Fruit fly (Drosophila melanogaster): Measurements from ENCODE around the gene CG3609.

Gene CG3609

dm6 chr2L:2376418-2376702, 1.9 kb upstream of the CG3609 start:
- no peak for TF ChIP-seq Pif1B (GFP tag; optimal IDR thresholded peaks at IDR 0.05)
- peak; percentile 94 for TF ChIP-seq EcR (GFP tag; optimal IDR thresholded peaks at IDR 0.05)

DNA sequence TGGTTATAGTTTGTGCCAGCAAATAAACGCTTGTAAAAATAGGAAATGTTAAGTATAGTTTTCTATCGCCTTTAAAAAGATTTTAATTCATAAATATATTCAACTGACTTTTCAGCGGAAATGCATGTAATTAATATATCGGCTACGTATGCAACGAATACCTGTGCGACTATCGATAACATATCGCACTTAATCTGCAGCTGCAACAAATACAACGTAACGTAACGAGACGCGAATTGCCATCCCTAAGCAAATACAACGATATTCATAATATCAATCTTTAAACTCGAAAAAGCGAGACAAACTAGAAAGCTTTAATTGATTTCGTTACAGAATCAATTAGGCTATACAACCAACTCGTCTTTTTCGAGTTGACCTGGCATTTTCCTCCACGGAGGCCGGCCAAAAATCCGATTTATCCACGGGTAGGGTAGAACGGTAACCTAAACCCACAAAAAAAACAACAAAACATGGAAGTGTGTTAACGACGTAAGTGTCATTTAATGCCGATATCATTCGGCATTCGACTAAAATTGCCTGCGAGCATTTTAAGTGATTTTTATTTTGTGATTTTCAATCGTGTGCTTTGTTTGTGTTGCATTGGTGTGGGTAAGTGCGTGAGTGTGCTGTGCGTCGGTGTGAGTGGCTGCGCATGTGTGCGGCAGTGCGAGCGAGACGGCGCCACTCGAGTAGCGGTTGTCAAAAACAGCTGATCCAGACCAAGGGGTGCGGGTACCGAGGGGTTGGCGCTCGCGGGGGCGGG, 1.4 kb upstream of the CG3609 start, which contains the start of gene Atxn7:
Gene Atxn7, plus strand, starts transcription at position 187 of the 763 bp plus-strand sequence.
- TF ChIP-seq Ets98B (GFP tag; IDR thresholded peaks at IDR 0.05) (peak; percentile 60), CG8301 (tag; optimal IDR thresholded peaks at IDR 0.05) (peak; percentile 4), gl (tag; optimal IDR thresholded peaks at IDR 0.05) (no peak), CG9948 (tag; optimal IDR thresholded peaks at IDR 0.05) (no peak), D1 (tag; optimal IDR thresholded peaks at IDR 0.05) (no peak), CG10348 (GFP tag; IDR thresholded peaks at IDR 0.05) (no peak), fd96Ca (GFP tag; IDR thresholded peaks at IDR 0.05) (peak; percentile 59; the same call in 2 of the 3 replicates), CG13204 (GFP tag; optimal IDR thresholded peaks at IDR 0.05) (peak; percentile 17), CG4496 (GFP tag; IDR thresholded peaks at IDR 0.05) (peak; percentile 74; the same call in 2 of the 3 replicates), Pif1B (GFP tag; optimal IDR thresholded peaks at IDR 0.05) (peak; percentile 2), rn (GFP tag; IDR thresholded peaks at IDR 0.05) (no peak), CG17806 (tag; optimal IDR thresholded peaks at IDR 0.05) (peak; percentile 1), CG15710 (tag; optimal IDR thresholded peaks at IDR 0.05) (peak; percentile 43), CG14655 (GFP tag; optimal IDR thresholded peaks at IDR 0.05) (peak; percentile 13), CG34367 (tag; optimal IDR thresholded peaks at IDR 0.05) (peak; percentile 65), EcR (GFP tag; optimal IDR thresholded peaks at IDR 0.05) (no peak), CG12605 (GFP tag; IDR thresholded peaks at IDR 0.05) (peak; percentile 84), CG8159 (tag; optimal IDR thresholded peaks at IDR 0.05) (peak; percentile 29), CG32121 (GFP tag; IDR thresholded peaks at IDR 0.05) (peak; percentile 66; the same call in 1 of the 2 replicates), Pif1A (GFP tag; optimal IDR thresholded peaks at IDR 0.05) (peak; percentile 67), Snoo (tag; optimal IDR thresholded peaks at IDR 0.05) (peak; percentile 80)

DNA sequence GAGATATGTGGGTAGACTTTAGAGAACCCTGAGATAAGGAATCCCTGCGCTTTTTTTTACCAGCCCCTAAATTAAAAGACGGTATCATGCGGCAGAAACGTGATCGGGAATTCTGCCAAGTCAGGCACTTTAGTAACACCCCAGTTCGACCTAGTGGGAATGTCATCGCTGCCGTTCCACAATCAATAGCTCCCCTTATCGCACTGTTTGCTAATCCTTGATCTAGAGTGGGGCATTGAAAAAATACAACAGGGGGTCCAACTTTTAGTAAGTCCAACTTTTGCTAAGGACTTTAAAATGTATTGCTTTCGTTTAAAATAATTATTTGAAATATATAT, 2.3 kb downstream of the CG3609 start:
- TF ChIP-seq CG34367 (tag; optimal IDR thresholded peaks at IDR 0.05) = no peak
- no peak for TF ChIP-seq Ets98B (GFP tag; IDR thresholded peaks at IDR 0.05)
- no peak for TF ChIP-seq CG32121 (GFP tag; IDR thresholded peaks at IDR 0.05)
- no peak for TF ChIP-seq CG10348 (GFP tag; IDR thresholded peaks at IDR 0.05)
- no peak for TF ChIP-seq CG4496 (GFP tag; IDR thresholded peaks at IDR 0.05)

DNA sequence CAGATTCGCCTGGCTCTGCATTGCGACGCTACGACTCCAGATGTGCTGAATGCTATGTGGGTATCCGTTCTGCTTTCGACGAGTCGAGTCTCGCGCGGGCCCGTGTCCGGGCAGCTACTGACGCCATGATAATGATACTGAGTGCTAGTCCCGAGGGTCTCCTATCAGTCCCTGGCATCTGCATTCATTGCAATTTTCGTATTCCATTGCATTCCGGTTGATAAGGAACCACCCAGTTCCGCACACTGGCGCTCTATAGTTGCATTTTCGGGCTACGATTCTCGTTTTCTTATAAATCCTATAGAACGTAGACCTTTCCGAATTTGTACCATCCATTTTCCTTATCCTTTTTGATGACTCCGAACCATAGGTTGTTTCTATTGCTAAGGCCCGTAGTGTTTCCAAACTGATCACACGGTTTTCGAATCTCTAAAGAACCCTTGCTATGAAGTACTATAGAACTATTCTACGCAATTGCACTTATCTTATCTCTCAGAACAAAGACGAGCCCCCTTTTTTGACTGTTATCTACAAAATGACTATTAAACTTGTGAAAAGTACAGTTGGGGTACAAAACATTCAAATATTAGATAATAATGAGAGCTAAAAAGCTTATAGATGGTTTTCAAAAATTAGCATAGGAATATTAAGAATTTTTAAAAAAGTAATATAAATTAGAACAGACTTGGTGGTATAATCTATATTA, 2.9 kb downstream of the CG3609 start, which contains the start of gene CG3597:
Gene CG3597, minus strand, starts transcription at position 119 of the 706 bp plus-strand sequence.
- TF ChIP-seq CG4496 (GFP tag; IDR thresholded peaks at IDR 0.05) (no peak), Snoo (tag; optimal IDR thresholded peaks at IDR 0.05) (no peak), D1 (tag; optimal IDR thresholded peaks at IDR 0.05) (no peak), Pif1B (GFP tag; optimal IDR thresholded peaks at IDR 0.05) (no peak), CG14655 (GFP tag; optimal IDR thresholded peaks at IDR 0.05) (no peak), gl (tag; optimal IDR thresholded peaks at IDR 0.05) (no peak), CG10348 (GFP tag; IDR thresholded peaks at IDR 0.05) (no peak), CG34367 (tag; optimal IDR thresholded peaks at IDR 0.05) (no peak), CG32121 (GFP tag; IDR thresholded peaks at IDR 0.05) (no peak), rn (GFP tag; IDR thresholded peaks at IDR 0.05) (no peak), CG17806 (tag; optimal IDR thresholded peaks at IDR 0.05) (no peak), Pif1A (GFP tag; optimal IDR thresholded peaks at IDR 0.05) (no peak), CG13204 (GFP tag; optimal IDR thresholded peaks at IDR 0.05) (no peak)

- TF ChIP-seq CG15710 (tag; optimal IDR thresholded peaks at IDR 0.05) = no peak
- TF ChIP-seq CG9948 (tag; optimal IDR thresholded peaks at IDR 0.05) = no peak
- no peak for TF ChIP-seq CG13204 (GFP tag; optimal IDR thresholded peaks at IDR 0.05)
- TF ChIP-seq EcR (GFP tag; optimal IDR thresholded peaks at IDR 0.05) = no peak
- no peak for TF ChIP-seq D1 (tag; optimal IDR thresholded peaks at IDR 0.05)
- TF ChIP-seq rn (GFP tag; IDR thresholded peaks at IDR 0.05) = no peak
These were observed 4.1 kb downstream of the CG3609 start for dm6 chr2L:2370352-2370751.

- TF ChIP-seq rn (GFP tag; IDR thresholded peaks at IDR 0.05) (no peak), EcR (GFP tag; optimal IDR thresholded peaks at IDR 0.05) (no peak), CG12605 (GFP tag; IDR thresholded peaks at IDR 0.05) (no peak), Ets98B (GFP tag; IDR thresholded peaks at IDR 0.05) (no peak; the same call in 1 of the 2 replicates), CG13204 (GFP tag; optimal IDR thresholded peaks at IDR 0.05) (no peak), D1 (tag; optimal IDR thresholded peaks at IDR 0.05) (no peak), CG4496 (GFP tag; IDR thresholded peaks at IDR 0.05) (no peak), fd96Ca (GFP tag; IDR thresholded peaks at IDR 0.05) (peak; percentile 12; the same call in 1 of the 3 replicates), CG10348 (GFP tag; IDR thresholded peaks at IDR 0.05) (no peak), CG17806 (tag; optimal IDR thresholded peaks at IDR 0.05) (peak; percentile 28), CG8159 (tag; optimal IDR thresholded peaks at IDR 0.05) (peak; percentile 51), CG8301 (tag; optimal IDR thresholded peaks at IDR 0.05) (peak; percentile 20), CG14655 (GFP tag; optimal IDR thresholded peaks at IDR 0.05) (peak; percentile 38), Pif1B (GFP tag; optimal IDR thresholded peaks at IDR 0.05) (peak; percentile 25), Snoo (tag; optimal IDR thresholded peaks at IDR 0.05) (no peak), Pif1A (GFP tag; optimal IDR thresholded peaks at IDR 0.05) (peak; percentile 35), CG32121 (GFP tag; IDR thresholded peaks at IDR 0.05) (no peak), CG15710 (tag; optimal IDR thresholded peaks at IDR 0.05) (peak; percentile 39), gl (tag; optimal IDR thresholded peaks at IDR 0.05) (no peak), CG34367 (tag; optimal IDR thresholded peaks at IDR 0.05) (peak; percentile 2), CG9948 (tag; optimal IDR thresholded peaks at IDR 0.05) (peak; percentile 41)
These were observed 8.7 kb downstream of the CG3609 start for dm6 chr2L:2365655-2366214.
